Worm (Caenorhabditis elegans) whole organism, L4 larva: ENCODE data around the gene gtl-1.

Experiments used
- F44E2.7 ChIP-seq: fragments of 200-800 bp; sonication (Bioruptor generic); IDR thresholded peaks from 2 replicates; pipeline ENCODE4 v2.1.2; 2022; ENCODE audit warnings: missing genetic modification characterization, missing compliant biosample characterization
- Y105C5A.15 ChIP-seq: fragments of 200-800 bp; sonication (Bioruptor generic); IDR thresholded peaks from 2 replicates; pipeline ENCODE4 v1.3.6; 2022; ENCODE audit warnings: missing genetic modification characterization, missing compliant biosample characterization
- Y48G9A.11 ChIP-seq: fragments of 200-800 bp; sonication (Bioruptor generic); IDR thresholded peaks from 2 replicates; pipeline ENCODE4 v1.3.6; 2022; ENCODE audit warnings: missing genetic modification reagents, missing genetic modification characterization, missing compliant biosample characterization
- Y5F2A.4 ChIP-seq: fragments of 200-800 bp; sonication (Bioruptor generic); optimal IDR thresholded peaks from 2 replicates; lab custom pipeline; 2018; ENCODE audit warnings: mild to moderate bottlenecking, missing genetic modification characterization, missing compliant biosample characterization
- ZK337.2 ChIP-seq: fragments of 200-800 bp; sonication (Bioruptor generic); IDR thresholded peaks from 2 replicates; pipeline ENCODE4 v1.3.6; 2022; ENCODE audit warnings: missing genetic modification reagents, missing genetic modification characterization, missing compliant biosample characterization
- aly-2 ChIP-seq: sonication (generic microtip); optimal IDR thresholded peaks from 2 replicates; lab custom pipeline; 2018; ENCODE audit warnings: missing biosample characterization, missing genetic modification characterization
- ceh-62 ChIP-seq: sonication (generic microtip); optimal IDR thresholded peaks from 2 replicates; lab custom pipeline; 2017; ENCODE audit warnings: missing biosample characterization, missing genetic modification characterization
- ceh-82 ChIP-seq: sonication (generic microtip); optimal IDR thresholded peaks from 2 replicates; lab custom pipeline; 2017; ENCODE audit warnings: missing biosample characterization, missing genetic modification characterization
- ces-1 ChIP-seq: fragments of 150-350 bp; sonication (generic microtip); optimal IDR thresholded peaks from 4 replicates; lab custom pipeline; 2014; ENCODE audit warnings: missing biosample characterization, missing genetic modification reagents, missing genetic modification characterization
- cey-2 ChIP-seq: sonication (generic microtip); optimal IDR thresholded peaks from 3 replicates; lab custom pipeline; 2017; ENCODE audit warnings: missing genetic modification characterization, mild to moderate bottlenecking, missing compliant biosample characterization, antibody characterized with exemption, borderline replicate concordance; ENCODE audit not compliant: insufficient read depth
- daf-16 ChIP-seq, 3 experiments: sonication (generic microtip); optimal IDR thresholded peaks; 2 replicates each; lab custom pipeline; 2016 to 2017; ENCODE audit warnings: missing genetic modification characterization in 3 of 3, missing genetic modification reagents in 3 of 3, mild to moderate bottlenecking in 2 of 3, missing compliant biosample characterization in 2 of 3, missing biosample characterization in 1 of 3, moderate library complexity in 1 of 3
- daf-8 ChIP-seq: fragments of 200-800 bp; sonication (Bioruptor generic); IDR thresholded peaks from 2 replicates; pipeline ENCODE4 v1.3.6; 2022; ENCODE audit warnings: missing genetic modification characterization, missing compliant biosample characterization
- dmd-6 ChIP-seq: fragments of 200-800 bp; sonication (Bioruptor generic); IDR thresholded peaks from 2 replicates; pipeline ENCODE4 v1.3.6; 2022; ENCODE audit warnings: missing genetic modification reagents, missing genetic modification characterization, missing compliant biosample characterization
- dpl-1 ChIP-seq: fragments of 150-350 bp; optimal IDR thresholded peaks from 2 replicates; lab custom pipeline; 2014; ENCODE audit warnings: missing biosample characterization, missing genetic modification reagents, missing genetic modification characterization
- dve-1 ChIP-seq: sonication (generic microtip); optimal IDR thresholded peaks from 2 replicates; lab custom pipeline; 2017; ENCODE audit warnings: antibody characterized with exemption, mild to moderate bottlenecking, missing genetic modification characterization, missing compliant biosample characterization; ENCODE audit not compliant: insufficient read depth
- egl-27 ChIP-seq: sonication (generic microtip); optimal IDR thresholded peaks from 3 replicates; lab custom pipeline; 2017; ENCODE audit warnings: missing biosample characterization, missing genetic modification reagents, missing genetic modification characterization
- hif-1 ChIP-seq, 2 experiments: sonication (generic microtip); optimal IDR thresholded peaks; 2 replicates each; lab custom pipeline; 2016 to 2017; ENCODE audit warnings: missing compliant biosample characterization in 2 of 2, missing genetic modification characterization in 2 of 2, missing genetic modification reagents in 2 of 2, missing genotype in 2 of 2, mild to moderate bottlenecking in 1 of 2
- jun-1 ChIP-seq: fragments of 150-350 bp; optimal IDR thresholded peaks from 2 replicates; lab custom pipeline; 2014; ENCODE audit warnings: missing biosample characterization, missing genetic modification reagents, missing genetic modification characterization
- lin-15B ChIP-seq: fragments of 150-350 bp; sonication (generic microtip); optimal IDR thresholded peaks from 3 replicates; lab custom pipeline; 2014; ENCODE audit warnings: missing biosample characterization, missing genetic modification characterization
- lin-38 ChIP-seq: fragments of 200-800 bp; sonication (Bioruptor generic); IDR thresholded peaks from 2 replicates; pipeline ENCODE4 v1.3.6; 2022; ENCODE audit warnings: missing genetic modification reagents, missing genetic modification characterization, missing compliant biosample characterization
- mdl-1 ChIP-seq, 2 experiments: fragments of 150-350 bp in 1 of 2; sonication (generic microtip) in 1 of 2; optimal IDR thresholded peaks; 2 replicates each; lab custom pipeline; 2014 to 2017; ENCODE audit warnings: missing biosample characterization in 2 of 2, missing genetic modification characterization in 2 of 2
- mdt-29 ChIP-seq: fragments of 200-800 bp; sonication (Bioruptor generic); IDR thresholded peaks from 2 replicates; pipeline ENCODE4 v1.3.6; 2022; ENCODE audit warnings: missing genetic modification reagents, missing genetic modification characterization, missing compliant biosample characterization
- nhr-102 ChIP-seq: sonication (generic microtip); optimal IDR thresholded peaks from 2 replicates; lab custom pipeline; 2016; ENCODE audit warnings: mild to moderate bottlenecking, missing genetic modification characterization, moderate library complexity, missing compliant biosample characterization
- nhr-237 ChIP-seq: sonication (generic microtip); optimal IDR thresholded peaks from 2 replicates; lab custom pipeline; 2017; ENCODE audit warnings: missing biosample characterization, missing genetic modification characterization
- nhr-25 ChIP-seq: sonication (generic microtip); optimal IDR thresholded peaks from 2 replicates; lab custom pipeline; 2017; ENCODE audit warnings: missing genetic modification characterization, mild to moderate bottlenecking, missing compliant biosample characterization, antibody characterized with exemption, moderate library complexity, borderline replicate concordance; ENCODE audit not compliant: insufficient read depth
- nhr-28 ChIP-seq: fragments of 150-350 bp; optimal IDR thresholded peaks from 2 replicates; lab custom pipeline; 2014; ENCODE audit warnings: missing biosample characterization, missing genetic modification characterization
- nhr-42 ChIP-seq: fragments of 200-800 bp; sonication (Bioruptor generic); IDR thresholded peaks from 2 replicates; pipeline ENCODE4 v1.3.6; 2022; ENCODE audit warnings: missing genetic modification characterization, missing compliant biosample characterization
- nhr-48 ChIP-seq: sonication (generic microtip); optimal IDR thresholded peaks from 2 replicates; lab custom pipeline; 2016; ENCODE audit warnings: mild to moderate bottlenecking, missing genetic modification characterization, missing compliant biosample characterization
- pha-4 ChIP-seq, 2 experiments: fragments of 150-350 bp in 1 of 2; fragments of 200-800 bp in 1 of 2; sonication (Bioruptor generic) in 1 of 2; IDR thresholded peaks in 1 of 2; optimal IDR thresholded peaks in 1 of 2; 2 replicates each; pipeline versions ENCODE4 v1.3.6 to Lab custom; 2014 to 2022; ENCODE audit warnings: missing genetic modification characterization in 2 of 2, missing genetic modification reagents in 2 of 2, missing biosample characterization in 1 of 2, missing compliant biosample characterization in 1 of 2
- php-3 ChIP-seq: fragments of 200-800 bp; sonication (Bioruptor generic); IDR thresholded peaks from 2 replicates; pipeline ENCODE4 v1.3.6; 2022; ENCODE audit warnings: missing genetic modification reagents, missing genetic modification characterization, missing compliant biosample characterization
- pqm-1 ChIP-seq: sonication (generic microtip); optimal IDR thresholded peaks from 2 replicates; lab custom pipeline; 2017; ENCODE audit warnings: missing biosample characterization, missing genetic modification characterization
- rbr-2 ChIP-seq: sonication (generic microtip); optimal IDR thresholded peaks from 2 replicates; lab custom pipeline; 2016; ENCODE audit warnings: missing genotype, missing genetic modification characterization, missing compliant biosample characterization
- saeg-2 ChIP-seq: fragments of 200-800 bp; sonication (Bioruptor generic); IDR thresholded peaks from 2 replicates; pipeline ENCODE4 v1.3.6; 2022; ENCODE audit warnings: missing genetic modification reagents, missing genetic modification characterization, missing compliant biosample characterization
- set-16 ChIP-seq: fragments of 200-800 bp; sonication (Bioruptor generic); IDR thresholded peaks from 2 replicates; pipeline ENCODE4 v1.3.6; 2022; ENCODE audit warnings: missing genetic modification reagents, missing genetic modification characterization, missing compliant biosample characterization
- tag-97 ChIP-seq: fragments of 200-800 bp; sonication (Bioruptor generic); IDR thresholded peaks from 2 replicates; pipeline ENCODE4 v1.3.6; 2022; ENCODE audit warnings: missing genetic modification characterization, missing compliant biosample characterization
- unc-130 ChIP-seq: sonication (generic microtip); optimal IDR thresholded peaks from 2 replicates; lab custom pipeline; 2016; ENCODE audit warnings: missing genetic modification reagents, missing genetic modification characterization, missing compliant biosample characterization
- unc-62 ChIP-seq, 3 experiments: fragments of 150-350 bp in 1 of 3; sonication (generic microtip); optimal IDR thresholded peaks in 2 of 3; peaks in 1 of 3; 1 replicate in 1 of 3; 2 replicates in 2 of 3; lab custom pipeline; 2014 to 2017; ENCODE audit warnings: missing biosample characterization in 3 of 3, missing genetic modification characterization in 3 of 3, missing genetic modification reagents in 3 of 3, missing genotype in 1 of 3
- zfp-3 ChIP-seq: fragments of 200-800 bp; sonication (Bioruptor generic); conservative IDR thresholded peaks from 2 replicates; pipeline ENCODE4 v1.3.6; 2022; ENCODE audit warnings: missing genetic modification reagents, missing genetic modification characterization, missing compliant biosample characterization
- ztf-7 ChIP-seq: fragments of 150-350 bp; optimal IDR thresholded peaks from 2 replicates; lab custom pipeline; 2014; ENCODE audit warnings: missing biosample characterization, missing genetic modification characterization

The gtl-1 gene

DNA sequence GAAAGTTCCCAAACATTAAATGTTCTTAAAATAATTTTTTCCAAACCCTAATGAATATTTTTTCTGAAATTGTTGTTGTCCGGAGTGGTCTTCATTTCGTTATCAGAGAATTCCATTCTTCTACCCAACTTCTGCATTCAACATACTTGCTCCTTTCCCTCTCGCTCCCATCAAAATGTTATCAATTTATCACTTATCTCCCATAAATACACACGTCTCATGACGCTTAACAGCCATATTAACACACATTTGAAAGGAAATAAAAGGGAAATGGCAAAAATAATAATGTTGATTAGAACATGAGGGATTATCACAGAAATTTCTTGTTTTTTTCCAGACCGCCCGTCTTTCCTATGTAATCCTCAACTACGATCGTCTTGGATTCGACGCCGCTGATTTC is 29.6 kb upstream of the gtl-1 start (continued):
- TF ChIP-seq pha-4 (GFP tag; IDR thresholded peaks at IDR 0.05; lab: Robert Waterston, UW) (no peak), pha-4 (tag; optimal IDR thresholded peaks at IDR 0.05; lab: Kevin White, UChicago) (no peak), php-3 (GFP tag; lab: Robert Waterston, UW) (peak; percentile 98), zfp-3 (GFP tag; lab: Robert Waterston, UW) (no peak), dmd-6 (GFP tag; lab: Robert Waterston, UW) (peak; percentile 80), nhr-102 (tag; lab: Kevin White, UChicago) (no peak), mdl-1 (tag; optimal IDR thresholded peaks at IDR 0.05; lab: Kevin White, UChicago) (no peak)

DNA sequence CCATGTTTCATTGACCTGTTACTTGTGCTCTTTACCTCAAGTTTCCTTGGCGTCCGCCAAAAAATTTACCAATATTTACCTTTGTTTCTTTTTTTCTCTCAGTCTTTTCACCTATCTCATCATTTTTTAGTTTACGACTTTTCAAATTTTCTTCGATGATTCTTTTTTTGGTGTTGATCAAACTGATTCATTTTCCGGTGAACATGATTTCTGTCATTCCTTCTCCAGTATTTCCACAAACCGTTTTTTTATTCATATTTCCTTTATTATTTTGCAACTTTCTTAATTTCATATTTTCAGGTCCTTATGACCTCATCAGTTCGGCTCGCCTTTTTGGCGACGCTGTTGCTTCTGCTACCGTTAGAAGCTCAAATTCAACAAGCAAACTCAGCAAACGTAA is 28.2 kb upstream of the gtl-1 start, which contains the start of gene F54D1.6:
Gene F54D1.6, plus strand, starts transcription at position 301 of the 400 bp plus-strand sequence.
- TF ChIP-seq daf-16 (GFP tag; optimal IDR thresholded peaks at IDR 0.05; lab: Kevin White, UChicago) (no peak), daf-16 (tag; optimal IDR thresholded peaks at IDR 0.05; lab: Kevin White, UChicago) (peak; percentile 17), ceh-82 (tag; lab: Kevin White, UChicago) (no peak)

DNA sequence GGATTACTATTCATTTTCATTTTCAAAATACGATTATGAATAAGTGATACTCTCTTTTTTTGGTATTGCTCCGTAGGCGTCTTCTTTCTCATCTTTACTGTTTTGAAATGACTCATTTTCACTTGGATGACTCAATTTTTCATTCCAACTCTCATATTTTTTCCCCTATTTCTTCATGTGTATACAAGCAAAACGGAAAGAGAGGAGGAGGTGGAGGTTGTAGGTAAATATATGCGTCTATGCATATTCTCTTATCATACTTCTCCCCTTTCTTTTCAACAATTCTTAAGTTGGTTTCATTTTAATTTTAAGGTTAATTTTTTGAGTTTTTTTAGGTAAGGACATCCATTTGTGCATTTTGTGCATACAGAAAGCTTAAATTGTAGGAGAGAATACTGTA is 26.8 kb upstream of the gtl-1 start:
- TF ChIP-seq dve-1 (peak; percentile 49), ces-1 (no peak), daf-16 (GFP tag; optimal IDR thresholded peaks at IDR 0.05; lab: Kevin White, UChicago) (no peak), daf-16 (tag; optimal IDR thresholded peaks at IDR 0.05; lab: Kevin White, UChicago) (peak; percentile 59), hif-1 (tag; optimal IDR thresholded peaks at IDR 0.05; lab: Kevin White, UChicago) (no peak), nhr-25 (tag; lab: Kevin White, UChicago) (no peak), daf-8 (GFP tag; lab: Robert Waterston, UW) (no peak), tag-97 (GFP tag; lab: Robert Waterston, UW) (no peak), set-16 (GFP tag; lab: Robert Waterston, UW) (no peak), nhr-102 (tag; lab: Kevin White, UChicago) (no peak), mdt-29 (GFP tag; lab: Robert Waterston, UW) (no peak), Y105C5A.15 (no peak), lin-15B (tag; lab: Kevin White, UChicago) (no peak), mdl-1 (tag; optimal IDR thresholded peaks at IDR 0.05; lab: Kevin White, UChicago) (no peak), saeg-2 (GFP tag; lab: Robert Waterston, UW) (no peak), dpl-1 (no peak), ZK337.2 (GFP tag; lab: Robert Waterston, UW) (no peak), pqm-1 (no peak)

DNA sequence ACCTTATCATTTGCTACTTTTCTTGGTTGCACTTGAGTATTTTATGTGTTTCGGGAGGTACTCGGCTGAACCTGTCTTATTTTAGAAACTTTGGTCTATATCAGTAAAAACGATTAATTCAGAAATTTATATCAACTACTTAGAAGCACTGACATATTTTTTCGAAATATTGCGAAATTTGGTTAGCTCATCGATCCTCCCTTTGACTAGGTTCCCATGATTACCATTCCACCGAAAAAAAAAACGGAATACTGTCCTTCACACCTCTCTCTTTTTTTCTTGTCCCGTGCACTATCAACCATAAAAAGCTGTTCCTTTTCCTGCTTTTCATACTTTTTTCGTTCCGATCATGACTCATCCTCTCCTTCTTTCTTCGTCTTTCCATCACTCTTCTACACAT is 25.9 kb upstream of the gtl-1 start:
- TF ChIP-seq rbr-2 (tag; lab: Kevin White, UChicago) (no peak), unc-62 (GFP tag; optimal IDR thresholded peaks at IDR 0.05 in 1 of 2; lab: Kevin White, UChicago) (peak in 1 of 2 experiments; percentile 54), unc-62 (tag; optimal IDR thresholded peaks at IDR 0.05; lab: Kevin White, UChicago) (no peak), dve-1 (peak; percentile 47)

DNA sequence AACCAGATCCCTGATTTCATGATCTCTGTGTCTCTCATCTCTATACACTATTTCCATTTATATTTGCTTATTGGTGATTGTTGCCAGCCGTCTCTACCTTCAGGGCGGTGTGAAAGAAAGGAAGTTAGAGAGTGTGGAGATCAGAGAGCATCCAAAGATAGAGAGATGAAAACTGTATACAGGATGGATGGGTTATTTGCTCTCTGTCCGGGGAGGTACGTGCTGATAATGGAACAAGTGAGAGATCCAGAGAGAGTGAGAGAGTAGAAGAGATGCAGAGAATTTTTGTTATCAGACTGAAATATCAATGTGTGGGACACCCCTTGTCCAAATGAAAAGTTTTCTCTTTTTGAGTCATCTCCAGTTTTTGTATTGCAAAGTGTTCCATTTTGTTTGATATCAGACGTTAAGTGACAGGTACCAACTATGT is 24.8 kb upstream of the gtl-1 start:
- TF ChIP-seq saeg-2 (GFP tag; lab: Robert Waterston, UW) = 0 out of 2 replicates have a peak, but pooled peaks have one; percentile 29
- TF ChIP-seq lin-38 (GFP tag; lab: Robert Waterston, UW) = no peak; the same call in 1 of the 2 replicates
- peak; percentile 25 for TF ChIP-seq jun-1 (tag; lab: Kevin White, UChicago)
- no peak for TF ChIP-seq cey-2 (tag; lab: Kevin White, UChicago)
- TF ChIP-seq zfp-3 (GFP tag; lab: Robert Waterston, UW) = no peak
- TF ChIP-seq dpl-1 = no peak
- no peak for TF ChIP-seq Y48G9A.11 (GFP tag; lab: Robert Waterston, UW)
- TF ChIP-seq nhr-237 (tag; lab: Kevin White, UChicago) = no peak
- peak; percentile 72 for TF ChIP-seq pha-4 (GFP tag; IDR thresholded peaks at IDR 0.05; lab: Robert Waterston, UW)
- peak; percentile 71 for TF ChIP-seq pha-4 (tag; optimal IDR thresholded peaks at IDR 0.05; lab: Kevin White, UChicago)
- no peak for TF ChIP-seq aly-2 (tag; lab: Kevin White, UChicago)
- TF ChIP-seq daf-16 (GFP tag; optimal IDR thresholded peaks at IDR 0.05; lab: Kevin White, UChicago) = peak in 1 of 2 experiments; percentile 92
- peak; percentile 91 for TF ChIP-seq daf-16 (tag; optimal IDR thresholded peaks at IDR 0.05; lab: Kevin White, UChicago)
- no peak for TF ChIP-seq set-16 (GFP tag; lab: Robert Waterston, UW)
- TF ChIP-seq nhr-28 (tag; lab: Kevin White, UChicago) = peak; percentile 70
- no peak for TF ChIP-seq F44E2.7 (GFP tag; lab: Robert Waterston, UW)
- TF ChIP-seq ceh-62 (tag; lab: Kevin White, UChicago) = no peak
- no peak for TF ChIP-seq unc-130 (GFP tag; lab: Kevin White, UChicago)
- TF ChIP-seq ztf-7 = no peak
- peak; percentile 93 for TF ChIP-seq dve-1
- TF ChIP-seq nhr-42 (GFP tag; lab: Robert Waterston, UW) = no peak
- no peak for TF ChIP-seq egl-27 (tag; lab: Kevin White, UChicago)
- peak; percentile 81 for TF ChIP-seq php-3 (GFP tag; lab: Robert Waterston, UW)
- TF ChIP-seq nhr-48 (tag; lab: Kevin White, UChicago) = peak; percentile 84
- no peak for TF ChIP-seq Y5F2A.4 (GFP tag; lab: Kevin White, UChicago)
- TF ChIP-seq dmd-6 (GFP tag; lab: Robert Waterston, UW) = peak; percentile 89
